Fruit fly (Drosophila melanogaster) whole organism, embryonic: ENCODE measurements around the gene Ing3.

Source experiments
- Bteb2 ChIP-seq: fragments of 200-800 bp; sonication (Bioruptor generic); optimal IDR thresholded peaks from 2 replicates; lab custom pipeline; 2016; ENCODE audit warnings: missing biosample characterization, missing genetic modification characterization
- CG10462 ChIP-seq: fragments of 200-800 bp; sonication (Bioruptor generic); optimal IDR thresholded peaks from 2 replicates; lab custom pipeline; 2016; ENCODE audit warnings: missing biosample characterization, missing genetic modification characterization
- CG10543 ChIP-seq: fragments of 200-800 bp; sonication (Bioruptor generic); optimal IDR thresholded peaks from 3 replicates; lab custom pipeline; 2017; ENCODE audit warnings: missing biosample characterization, mild to moderate bottlenecking, missing genetic modification characterization, moderate library complexity
- CG11398 ChIP-seq: fragments of 200-800 bp; sonication (Bioruptor generic); optimal IDR thresholded peaks from 2 replicates; lab custom pipeline; 2016; ENCODE audit warnings: missing biosample characterization, missing genetic modification characterization
- CG11560 ChIP-seq: fragments of 200-800 bp; sonication (Bioruptor generic); IDR thresholded peaks from 3 replicates; pipeline ENCODE4 v1.3.6; 2022; ENCODE audit warnings: missing biosample characterization, missing genetic modification characterization
- CG11695 ChIP-seq: fragments of 200-800 bp; sonication (Bioruptor generic); IDR thresholded peaks from 3 replicates; pipeline ENCODE4 v1.3.6; 2022; ENCODE audit warnings: missing biosample characterization, missing genetic modification characterization
- CG11696 ChIP-seq: fragments of 200-800 bp; sonication (Bioruptor generic); IDR thresholded peaks from 2 replicates; pipeline ENCODE4 v1.3.6; 2022; ENCODE audit warnings: missing biosample characterization, missing genetic modification characterization
- CG12155 ChIP-seq: fragments of 200-800 bp; sonication (Bioruptor generic); optimal IDR thresholded peaks from 3 replicates; lab custom pipeline; 2016; ENCODE audit warnings: missing biosample characterization, missing genetic modification characterization
- CG12391 ChIP-seq: fragments of 200-800 bp; sonication (Bioruptor generic); optimal IDR thresholded peaks from 3 replicates; lab custom pipeline; 2018; ENCODE audit warnings: missing biosample characterization, mild to moderate bottlenecking, missing genetic modification characterization, moderate library complexity
- CG13287 ChIP-seq: fragments of 200-800 bp; sonication (Bioruptor generic); IDR thresholded peaks from 2 replicates; pipeline ENCODE4 v1.3.6; 2022; ENCODE audit warnings: missing biosample characterization, missing genetic modification characterization; ENCODE audit not compliant: partially characterized antibody
- CG14050 ChIP-seq: fragments of 200-800 bp; sonication (Bioruptor generic); IDR thresholded peaks from 3 replicates; pipeline ENCODE4 v1.3.6; 2022; ENCODE audit warnings: missing biosample characterization, missing genetic modification characterization
- CG14441 ChIP-seq: fragments of 200-800 bp; sonication (Bioruptor generic); IDR thresholded peaks from 2 replicates; pipeline ENCODE4 v1.3.6; 2022; ENCODE audit warnings: missing biosample characterization, missing genetic modification characterization
- CG14667 ChIP-seq: fragments of 200-800 bp; sonication (Bioruptor generic); IDR thresholded peaks from 2 replicates; pipeline ENCODE4 v1.3.6; 2022; ENCODE audit warnings: missing biosample characterization, missing genetic modification characterization
- CG14860 ChIP-seq: fragments of 200-800 bp; sonication (Bioruptor generic); IDR thresholded peaks from 3 replicates; pipeline ENCODE4 v1.3.6; 2022; ENCODE audit warnings: missing biosample characterization, missing genetic modification characterization; ENCODE audit not compliant: partially characterized antibody
- CG16815 ChIP-seq: fragments of 200-800 bp; sonication (Bioruptor generic); optimal IDR thresholded peaks from 3 replicates; lab custom pipeline; 2017; ENCODE audit warnings: missing biosample characterization, mild to moderate bottlenecking, missing genetic modification characterization
- CG2199 ChIP-seq: fragments of 200-800 bp; sonication (Bioruptor generic); IDR thresholded peaks from 3 replicates; pipeline ENCODE4 v1.3.6; 2022; ENCODE audit warnings: missing biosample characterization, missing genetic modification characterization
- CG30403 ChIP-seq: fragments of 200-800 bp; sonication (Bioruptor generic); optimal IDR thresholded peaks from 3 replicates; lab custom pipeline; 2016; ENCODE audit warnings: missing biosample characterization, missing genetic modification characterization
- CG31224 ChIP-seq: fragments of 200-800 bp; sonication (Bioruptor generic); IDR thresholded peaks from 2 replicates; pipeline ENCODE4 v1.3.6; 2022; ENCODE audit warnings: missing biosample characterization, missing genetic modification characterization
- CG3847 ChIP-seq: fragments of 200-800 bp; sonication (Bioruptor generic); IDR thresholded peaks from 2 replicates; pipeline ENCODE4 v1.3.6; 2022; ENCODE audit warnings: missing biosample characterization, missing genetic modification characterization
- CG6765 ChIP-seq: fragments of 200-800 bp; sonication (Bioruptor generic); optimal IDR thresholded peaks from 3 replicates; lab custom pipeline; 2017; ENCODE audit warnings: missing biosample characterization, mild to moderate bottlenecking, missing genetic modification characterization
- CG7556 ChIP-seq: fragments of 200-800 bp; sonication (Bioruptor generic); optimal IDR thresholded peaks from 2 replicates; lab custom pipeline; 2017; ENCODE audit warnings: missing biosample characterization, mild to moderate bottlenecking, missing genetic modification characterization
- CG7745 ChIP-seq: fragments of 200-800 bp; sonication (Bioruptor generic); optimal IDR thresholded peaks from 2 replicates; lab custom pipeline; 2018; ENCODE audit warnings: missing biosample characterization, mild to moderate bottlenecking, missing genetic modification characterization, moderate library complexity
- CG7786 ChIP-seq: fragments of 200-800 bp; sonication (Bioruptor generic); optimal IDR thresholded peaks from 2 replicates; lab custom pipeline; 2016; ENCODE audit warnings: missing biosample characterization, missing genetic modification characterization
- CG7839 ChIP-seq: fragments of 200-800 bp; sonication (Bioruptor generic); optimal IDR thresholded peaks from 3 replicates; lab custom pipeline; 2018; ENCODE audit warnings: missing biosample characterization, mild to moderate bottlenecking, missing genetic modification characterization, moderate library complexity
- CG9932 ChIP-seq: fragments of 200-800 bp; sonication (Bioruptor generic); IDR thresholded peaks from 2 replicates; pipeline ENCODE4 v1.3.6; 2022; ENCODE audit warnings: missing biosample characterization, missing genetic modification characterization
- Dbx ChIP-seq: fragments of 200-800 bp; sonication (Bioruptor generic); IDR thresholded peaks from 3 replicates; pipeline ENCODE4 v1.3.6; 2022; ENCODE audit warnings: missing biosample characterization, missing genetic modification characterization
- Doc2 ChIP-seq: fragments of 200-800 bp; sonication (Bioruptor generic); IDR thresholded peaks from 2 replicates; pipeline ENCODE4 v1.3.6; 2022; ENCODE audit warnings: missing biosample characterization, missing genetic modification characterization
- E2f1 ChIP-seq: fragments of 200-800 bp; sonication (Bioruptor generic); IDR thresholded peaks from 2 replicates; pipeline ENCODE4 v1.3.6; 2022; ENCODE audit warnings: missing biosample characterization, missing genetic modification characterization
- HHEX ChIP-seq: fragments of 200-800 bp; sonication (Bioruptor generic); optimal IDR thresholded peaks from 3 replicates; lab custom pipeline; 2017; ENCODE audit warnings: missing biosample characterization, mild to moderate bottlenecking, missing genetic modification characterization, missing genetic modification reagents
- Hsf ChIP-seq: fragments of 200-800 bp; sonication (Bioruptor generic); optimal IDR thresholded peaks from 3 replicates; lab custom pipeline; 2016; ENCODE audit warnings: missing biosample characterization, missing genetic modification characterization
- Lhr ChIP-seq: fragments of 200-800 bp; sonication (Bioruptor generic); optimal IDR thresholded peaks from 3 replicates; lab custom pipeline; 2017; ENCODE audit warnings: mild to moderate bottlenecking, missing biosample characterization, missing genetic modification reagents, missing genetic modification characterization
- Sin3A ChIP-seq: fragments of >200 bp; optimal IDR thresholded peaks from 2 replicates; lab custom pipeline; 2018
- Taf1 ChIP-seq: fragments of 200-800 bp; sonication (Bioruptor generic); IDR thresholded peaks from 2 replicates; pipeline ENCODE4 v1.3.6; 2022; ENCODE audit warnings: missing biosample characterization, missing genetic modification characterization
- Tbp ChIP-seq: fragments of >200 bp; optimal IDR thresholded peaks from 2 replicates; lab custom pipeline; 2018; ENCODE audit warnings: missing biosample characterization, missing genetic modification characterization
- Xrp1 ChIP-seq: fragments of 200-800 bp; sonication (Bioruptor generic); IDR thresholded peaks from 2 replicates; pipeline ENCODE4 v1.3.6; 2022; ENCODE audit warnings: missing biosample characterization, missing genetic modification characterization
- YL-1 ChIP-seq: fragments of 200-800 bp; sonication (Bioruptor generic); optimal IDR thresholded peaks from 3 replicates; lab custom pipeline; 2017; ENCODE audit warnings: missing biosample characterization, mild to moderate bottlenecking, missing genetic modification characterization
- cg ChIP-seq: fragments of 200-800 bp; sonication (Bioruptor generic); optimal IDR thresholded peaks from 3 replicates; lab custom pipeline; 2019; ENCODE audit warnings: missing biosample characterization, mild to moderate bottlenecking, missing genetic modification characterization, moderate library complexity
- chm ChIP-seq: fragments of 200-800 bp; sonication (Bioruptor generic); IDR thresholded peaks from 2 replicates; pipeline ENCODE4 v1.3.6; 2022; ENCODE audit warnings: missing biosample characterization, missing genetic modification characterization
- cwo ChIP-seq: fragments of 200-800 bp; sonication (Bioruptor generic); optimal IDR thresholded peaks from 3 replicates; lab custom pipeline; 2017; ENCODE audit warnings: missing biosample characterization, missing genetic modification characterization, mild to moderate bottlenecking, moderate library complexity, missing genetic modification reagents
- danr ChIP-seq: fragments of 200-800 bp; sonication (Bioruptor generic); IDR thresholded peaks from 2 replicates; pipeline ENCODE4 v1.3.6; 2022; ENCODE audit warnings: missing biosample characterization, missing genetic modification characterization
- ems ChIP-seq: fragments of 200-800 bp; sonication (Bioruptor generic); optimal IDR thresholded peaks from 3 replicates; lab custom pipeline; 2016; ENCODE audit warnings: missing biosample characterization, missing genetic modification characterization
- gem ChIP-seq: fragments of 200-800 bp; sonication (Bioruptor generic); optimal IDR thresholded peaks from 2 replicates; lab custom pipeline; 2019; ENCODE audit warnings: missing biosample characterization, mild to moderate bottlenecking, missing genetic modification characterization, moderate library complexity
- gsb ChIP-seq: fragments of 200-800 bp; sonication (Bioruptor generic); IDR thresholded peaks from 2 replicates; pipeline ENCODE4 v1.3.6; 2022; ENCODE audit warnings: missing biosample characterization, missing genetic modification characterization
- kay ChIP-seq: fragments of 200-800 bp; sonication (Bioruptor generic); optimal IDR thresholded peaks from 2 replicates; lab custom pipeline; 2016; ENCODE audit warnings: missing biosample characterization, missing genetic modification characterization
- oc ChIP-seq: fragments of 200-800 bp; sonication (Bioruptor generic); optimal IDR thresholded peaks from 2 replicates; lab custom pipeline; 2018; ENCODE audit warnings: missing biosample characterization, mild to moderate bottlenecking, missing genetic modification characterization, moderate library complexity
- org-1 ChIP-seq: fragments of 200-800 bp; sonication (Bioruptor generic); optimal IDR thresholded peaks from 2 replicates; lab custom pipeline; 2017; ENCODE audit warnings: missing biosample characterization, missing genetic modification characterization
- pho ChIP-seq: fragments of 200-800 bp; sonication (Bioruptor generic); optimal IDR thresholded peaks from 2 replicates; lab custom pipeline; 2016; ENCODE audit warnings: missing biosample characterization, missing genetic modification characterization
- schlank ChIP-seq: fragments of 200-800 bp; sonication (Bioruptor generic); optimal IDR thresholded peaks from 2 replicates; lab custom pipeline; 2018; ENCODE audit warnings: missing biosample characterization, mild to moderate bottlenecking, missing genetic modification characterization
- scrt ChIP-seq: fragments of 200-800 bp; sonication (Bioruptor generic); optimal IDR thresholded peaks from 2 replicates; lab custom pipeline; 2018; ENCODE audit warnings: missing biosample characterization, mild to moderate bottlenecking, missing genetic modification characterization, moderate library complexity
- unpg ChIP-seq: fragments of 200-800 bp; sonication (Bioruptor generic); optimal IDR thresholded peaks from 3 replicates; lab custom pipeline; 2018; ENCODE audit warnings: missing biosample characterization, mild to moderate bottlenecking, missing genetic modification characterization, moderate library complexity
- usp ChIP-seq: fragments of >200 bp; optimal IDR thresholded peaks from 2 replicates; lab custom pipeline; 2017; ENCODE audit warnings: missing biosample characterization, missing genetic modification characterization
- zen2 ChIP-seq: fragments of 200-800 bp; sonication (Bioruptor generic); IDR thresholded peaks from 3 replicates; pipeline ENCODE4 v1.3.6; 2022; ENCODE audit warnings: missing biosample characterization, missing genetic modification characterization; ENCODE audit not compliant: partially characterized antibody

Gene Ing3

dm6 chrX:18669811-18670477, 17.1 kb upstream of the Ing3 start (continued):
- TF ChIP-seq Hsf = no peak
- TF ChIP-seq YL-1 (GFP tag; lab: Kevin White, UChicago) = no peak
- no peak for TF ChIP-seq CG10462 (GFP tag; lab: Kevin White, UChicago)
- no peak for TF ChIP-seq scrt (GFP tag; lab: Kevin White, UChicago)
- peak; percentile 8 for TF ChIP-seq CG7556 (GFP tag; lab: Kevin White, UChicago)
- no peak for TF ChIP-seq CG14667 (GFP tag; lab: Robert Waterston, UW)
- no peak for TF ChIP-seq schlank (tag; lab: Kevin White, UChicago)
- TF ChIP-seq CG14441 (GFP tag; lab: Robert Waterston, UW) = no peak
- no peak for TF ChIP-seq oc (tag; lab: Kevin White, UChicago)
- TF ChIP-seq cg (GFP tag; lab: Kevin White, UChicago) = no peak
- TF ChIP-seq Bteb2 (GFP tag; lab: Kevin White, UChicago) = no peak
- TF ChIP-seq CG14860 = no peak
- peak; percentile 4 for TF ChIP-seq CG12391 (tag; lab: Kevin White, UChicago)
- TF ChIP-seq CG11398 (GFP tag; lab: Kevin White, UChicago) = no peak
- no peak for TF ChIP-seq kay
- no peak for TF ChIP-seq zen2 (GFP tag; lab: Robert Waterston, UW)
- TF ChIP-seq CG2199 (GFP tag; lab: Robert Waterston, UW) = no peak
- no peak for TF ChIP-seq CG3847
- TF ChIP-seq pho = no peak
- TF ChIP-seq Lhr (GFP tag; lab: Kevin White, UChicago) = no peak
- TF ChIP-seq CG31224 (GFP tag; lab: Robert Waterston, UW) = no peak
- TF ChIP-seq CG14050 (GFP tag; lab: Robert Waterston, UW) = no peak
- TF ChIP-seq E2f1 (GFP tag; lab: Robert Waterston, UW) = 0 out of 2 replicates have a peak, but pooled peaks have one; percentile 21
- no peak for TF ChIP-seq CG13287 (GFP tag; lab: Robert Waterston, UW)
- no peak for TF ChIP-seq HHEX
- no peak for TF ChIP-seq CG11695
- TF ChIP-seq usp (GFP tag; lab: Kevin White, UChicago) = no peak
- peak; percentile 58 for TF ChIP-seq CG7839 (tag; lab: Kevin White, UChicago)
- no peak for TF ChIP-seq CG11560 (tag; lab: Robert Waterston, UW)
- TF ChIP-seq gsb (GFP tag; lab: Robert Waterston, UW) = no peak
- TF ChIP-seq CG11696 (GFP tag; lab: Robert Waterston, UW) = no peak
- TF ChIP-seq Xrp1 (GFP tag; lab: Robert Waterston, UW) = peak; percentile 12; the same call in 1 of the 2 replicates
- TF ChIP-seq CG16815 (GFP tag; lab: Kevin White, UChicago) = no peak
- TF ChIP-seq unpg (GFP tag; lab: Kevin White, UChicago) = peak; percentile 11
- no peak for TF ChIP-seq Sin3A
- no peak for TF ChIP-seq CG12155 (GFP tag; lab: Kevin White, UChicago)
- no peak for TF ChIP-seq CG7786 (GFP tag; lab: Kevin White, UChicago)
- TF ChIP-seq chm (GFP tag; lab: Robert Waterston, UW) = no peak
- TF ChIP-seq CG6765 (GFP tag; lab: Kevin White, UChicago) = no peak
- no peak for TF ChIP-seq CG9932 (GFP tag; lab: Robert Waterston, UW)
- TF ChIP-seq danr = 0 out of 2 replicates have a peak, but pooled peaks have one; percentile 17
- no peak for TF ChIP-seq ems (GFP tag; lab: Kevin White, UChicago)
- TF ChIP-seq cwo (GFP tag; lab: Kevin White, UChicago) = no peak
- TF ChIP-seq gem (tag; lab: Kevin White, UChicago) = peak; percentile 62
- TF ChIP-seq Dbx (GFP tag; lab: Robert Waterston, UW) = no peak
- no peak for TF ChIP-seq CG10543 (GFP tag; lab: Kevin White, UChicago)
- no peak for TF ChIP-seq Doc2 (GFP tag; lab: Robert Waterston, UW)
- no peak for TF ChIP-seq Tbp (GFP tag; lab: Kevin White, UChicago)
- TF ChIP-seq CG30403 (GFP tag; lab: Kevin White, UChicago) = peak; percentile 27
- no peak for TF ChIP-seq org-1
- TF ChIP-seq Taf1 (GFP tag; lab: Robert Waterston, UW) = no peak
- no peak for TF ChIP-seq CG7745 (tag; lab: Kevin White, UChicago)
